Worm (Caenorhabditis elegans) whole organism, young adult: Measurements from ENCODE around the gene C44B12.6.
A peak's percentile ranks its signal among the peaks of the same experiment; 100 is the strongest.
"Not testable (repeated sequence)": the region's sequence is repeated elsewhere in the genome, so short reads cannot be mapped to it uniquely, and the experiment has no call there.

Experiments
- B0019.2 ChIP-seq: fragments of 200-800 bp; sonication (Bioruptor generic); conservative IDR thresholded peaks from 2 replicates; pipeline ENCODE4 v1.3.6; 2022; ENCODE audit warnings: missing genetic modification reagents, missing genetic modification characterization, missing compliant biosample characterization
- F22D6.2 ChIP-seq: sonication (generic microtip); optimal IDR thresholded peaks from 2 replicates; lab custom pipeline; 2016; ENCODE audit warnings: mild to moderate bottlenecking, missing genetic modification characterization, missing compliant biosample characterization
- F33H1.4 ChIP-seq: fragments of 200-800 bp; sonication (Bioruptor generic); IDR thresholded peaks from 2 replicates; pipeline ENCODE4 v1.3.6; 2022; ENCODE audit warnings: missing genetic modification reagents, missing genetic modification characterization, missing compliant biosample characterization
- F49E8.2 ChIP-seq: sonication (generic microtip); optimal IDR thresholded peaks from 3 replicates; lab custom pipeline; 2017; ENCODE audit warnings: missing genetic modification characterization, mild to moderate bottlenecking, missing compliant biosample characterization, antibody characterized with exemption, moderate library complexity; ENCODE audit not compliant: insufficient read depth
- F52B5.7 ChIP-seq: sonication (generic microtip); optimal IDR thresholded peaks from 2 replicates; lab custom pipeline; 2016; ENCODE audit warnings: mild to moderate bottlenecking, missing genetic modification characterization, missing compliant biosample characterization
- K12H6.12 ChIP-seq: fragments of 200-800 bp; sonication (Bioruptor generic); optimal IDR thresholded peaks from 2 replicates; lab custom pipeline; 2018; ENCODE audit warnings: mild to moderate bottlenecking, missing genetic modification characterization, missing compliant biosample characterization
- T26A5.8 ChIP-seq: sonication (generic microtip); optimal IDR thresholded peaks from 2 replicates; lab custom pipeline; 2016; ENCODE audit warnings: missing genetic modification characterization, missing compliant biosample characterization
- Y56A3A.18 ChIP-seq: fragments of 200-800 bp; sonication (Bioruptor generic); IDR thresholded peaks from 2 replicates; pipeline ENCODE4 v1.3.6; 2022; ENCODE audit warnings: missing genetic modification reagents, missing genetic modification characterization, missing compliant biosample characterization
- Y79H2A.3 ChIP-seq: fragments of 200-800 bp; sonication (Bioruptor generic); conservative IDR thresholded peaks from 2 replicates; pipeline ENCODE4 v1.3.6; 2022; ENCODE audit warnings: missing genetic modification reagents, missing genetic modification characterization, missing compliant biosample characterization
- ama-1 ChIP-seq, 3 experiments: fragments of 150-350 bp in 1 of 3; sonication (generic microtip) in 2 of 3; optimal IDR thresholded peaks; 2 replicates each; lab custom pipeline; 2014 to 2018; ENCODE audit warnings: missing biosample characterization in 2 of 3, missing genetic modification characterization in 2 of 3, missing genetic modification reagents in 2 of 3
- aptf-3 ChIP-seq: fragments of 200-800 bp; sonication (Bioruptor generic); IDR thresholded peaks from 2 replicates; pipeline ENCODE4 v1.3.6; 2022; ENCODE audit warnings: missing genetic modification characterization, missing compliant biosample characterization
- attf-3 ChIP-seq: fragments of 200-800 bp; sonication (Bioruptor generic); conservative IDR thresholded peaks from 2 replicates; pipeline ENCODE4 v1.3.6; 2022; ENCODE audit warnings: missing genetic modification reagents, missing genetic modification characterization, missing compliant biosample characterization
- attf-6 ChIP-seq: fragments of 200-800 bp; sonication (Bioruptor generic); IDR thresholded peaks from 2 replicates; pipeline ENCODE4 v1.3.6; 2022; ENCODE audit warnings: missing genetic modification reagents, missing genetic modification characterization, missing compliant biosample characterization
- bed-2 ChIP-seq: fragments of 200-800 bp; sonication (Bioruptor generic); IDR thresholded peaks from 2 replicates; pipeline ENCODE4 v1.3.6; 2022; ENCODE audit warnings: missing genetic modification reagents, missing genetic modification characterization, missing compliant biosample characterization
- cebp-1 ChIP-seq, 2 experiments: fragments of 200-800 bp in 1 of 2; sonication (Bioruptor generic) in 1 of 2; sonication (generic microtip) in 1 of 2; IDR thresholded peaks in 1 of 2; optimal IDR thresholded peaks in 1 of 2; 2 replicates each; pipeline versions ENCODE4 v1.3.6 to Lab custom; 2017 to 2022; ENCODE audit warnings: missing compliant biosample characterization in 2 of 2, missing genetic modification characterization in 2 of 2, mild to moderate bottlenecking in 1 of 2, missing genetic modification reagents in 1 of 2, moderate library complexity in 1 of 2
- ceh-58 ChIP-seq: fragments of 200-800 bp; sonication (Bioruptor generic); IDR thresholded peaks from 2 replicates; pipeline ENCODE4 v1.3.6; 2022; ENCODE audit warnings: missing genetic modification characterization, missing compliant biosample characterization
- ceh-79 ChIP-seq: sonication (generic microtip); optimal IDR thresholded peaks from 2 replicates; lab custom pipeline; 2017; ENCODE audit warnings: mild to moderate bottlenecking, missing genetic modification characterization, missing compliant biosample characterization
- ceh-91 ChIP-seq: fragments of 200-800 bp; sonication (Bioruptor generic); IDR thresholded peaks from 2 replicates; pipeline ENCODE4 v1.3.6; 2022; ENCODE audit warnings: missing genetic modification reagents, missing genetic modification characterization, missing compliant biosample characterization
- chd-7 ChIP-seq: sonication (generic microtip); optimal IDR thresholded peaks from 2 replicates; lab custom pipeline; 2016; ENCODE audit warnings: mild to moderate bottlenecking, missing genetic modification characterization, moderate library complexity, missing compliant biosample characterization
- dpl-1 ChIP-seq: fragments of 150-350 bp; optimal IDR thresholded peaks from 2 replicates; lab custom pipeline; 2014; ENCODE audit warnings: missing biosample characterization, missing genetic modification reagents, missing genetic modification characterization
- efl-1 ChIP-seq: fragments of 150-350 bp; optimal IDR thresholded peaks from 2 replicates; lab custom pipeline; 2014; ENCODE audit warnings: missing biosample characterization, missing genetic modification reagents, missing genetic modification characterization
- egl-18 ChIP-seq: fragments of 200-800 bp; sonication (Bioruptor generic); IDR thresholded peaks from 2 replicates; pipeline ENCODE4 v1.3.6; 2022; ENCODE audit warnings: missing genetic modification reagents, missing genetic modification characterization, missing compliant biosample characterization
- hmg-1.2 ChIP-seq: fragments of 200-800 bp; sonication (Bioruptor generic); IDR thresholded peaks from 2 replicates; pipeline ENCODE4 v1.3.6; 2022; ENCODE audit warnings: missing genetic modification reagents, missing genetic modification characterization, missing compliant biosample characterization
- hrde-1 ChIP-seq: sonication (generic microtip); optimal IDR thresholded peaks from 2 replicates; lab custom pipeline; 2016; ENCODE audit warnings: missing genetic modification characterization, mild to moderate bottlenecking, missing compliant biosample characterization, moderate library complexity, missing genotype, missing genetic modification reagents, borderline replicate concordance
- let-607 ChIP-seq, 2 experiments: fragments of 200-800 bp in 1 of 2; sonication (Bioruptor generic) in 1 of 2; sonication (generic microtip) in 1 of 2; optimal IDR thresholded peaks; 2 replicates each; lab custom pipeline; 2016 to 2018; ENCODE audit warnings: mild to moderate bottlenecking in 2 of 2, missing compliant biosample characterization in 2 of 2, missing genetic modification characterization in 2 of 2, moderate library complexity in 2 of 2, missing genotype in 1 of 2
- lin-35 ChIP-seq, 3 experiments: fragments of 150-350 bp in 2 of 3; sonication (generic microtip) in 1 of 3; optimal IDR thresholded peaks; 2 replicates each; lab custom pipeline; 2014 to 2018; ENCODE audit warnings: missing biosample characterization in 3 of 3, missing genetic modification characterization in 3 of 3, missing genetic modification reagents in 3 of 3
- lin-54 ChIP-seq: fragments of 200-800 bp; sonication (Bioruptor generic); optimal IDR thresholded peaks from 2 replicates; lab custom pipeline; 2018; ENCODE audit warnings: mild to moderate bottlenecking, missing genetic modification characterization, missing compliant biosample characterization
- lir-1 ChIP-seq: fragments of 200-800 bp; sonication (Bioruptor generic); conservative IDR thresholded peaks from 2 replicates; pipeline ENCODE4 v1.3.6; 2022; ENCODE audit warnings: missing genetic modification reagents, missing genetic modification characterization, missing compliant biosample characterization
- madf-6 ChIP-seq: fragments of 200-800 bp; sonication (Bioruptor generic); IDR thresholded peaks from 2 replicates; pipeline ENCODE4 v1.3.6; 2022; ENCODE audit warnings: missing genetic modification reagents, missing genetic modification characterization, missing compliant biosample characterization
- mcd-1 ChIP-seq: fragments of 200-800 bp; sonication (Bioruptor generic); IDR thresholded peaks from 2 replicates; pipeline ENCODE4 v1.3.6; 2022; ENCODE audit warnings: missing genetic modification reagents, missing genetic modification characterization, missing compliant biosample characterization
- mel-28 ChIP-seq: sonication (generic microtip); optimal IDR thresholded peaks from 2 replicates; lab custom pipeline; 2016; ENCODE audit warnings: borderline replicate concordance, mild to moderate bottlenecking, missing genetic modification characterization, missing compliant biosample characterization
- mes-4 ChIP-seq: sonication (generic microtip); optimal IDR thresholded peaks from 2 replicates; lab custom pipeline; 2016; ENCODE audit warnings: missing genotype, missing genetic modification characterization, missing compliant biosample characterization
- nfya-1 ChIP-seq: sonication (generic microtip); optimal IDR thresholded peaks from 2 replicates; lab custom pipeline; 2017; ENCODE audit warnings: antibody characterized with exemption, missing compliant biosample characterization, missing genetic modification characterization, borderline replicate concordance; ENCODE audit not compliant: insufficient read depth
- nhr-80 ChIP-seq: sonication (generic microtip); optimal IDR thresholded peaks from 2 replicates; lab custom pipeline; 2016; ENCODE audit warnings: missing genetic modification characterization, missing compliant biosample characterization
- rcor-1 ChIP-seq: fragments of 200-800 bp; sonication (Bioruptor generic); IDR thresholded peaks from 2 replicates; pipeline ENCODE4 v1.3.6; 2022; ENCODE audit warnings: missing genetic modification reagents, missing genetic modification characterization, missing compliant biosample characterization
- rec-8 ChIP-seq, 2 experiments: sonication (generic microtip); optimal IDR thresholded peaks; 2 replicates each; lab custom pipeline; 2016; ENCODE audit warnings: mild to moderate bottlenecking in 2 of 2, missing genetic modification characterization in 2 of 2, missing genetic modification reagents in 2 of 2, missing genotype in 2 of 2, missing biosample characterization in 1 of 2, missing compliant biosample characterization in 1 of 2, moderate library complexity in 1 of 2
- snpc-1.1 ChIP-seq: sonication (generic microtip); optimal IDR thresholded peaks from 2 replicates; lab custom pipeline; 2017; ENCODE audit warnings: missing genetic modification characterization, mild to moderate bottlenecking, missing compliant biosample characterization, antibody characterized with exemption, moderate library complexity, missing genotype, missing genetic modification reagents; ENCODE audit not compliant: insufficient read depth
- snpc-4 ChIP-seq, 5 experiments: fragments of 150-350 bp in 1 of 5; sonication (generic microtip) in 4 of 5; optimal IDR thresholded peaks; 2 replicates each; lab custom pipeline; 2014 to 2018; ENCODE audit warnings: missing genetic modification characterization in 5 of 5, missing biosample characterization in 3 of 5, antibody characterized with exemption in 2 of 5, mild to moderate bottlenecking in 2 of 5, missing compliant biosample characterization in 2 of 5, missing genotype in 2 of 5, moderate library complexity in 2 of 5, missing genetic modification reagents in 1 of 5
- somi-1 ChIP-seq: fragments of 200-800 bp; sonication (Bioruptor generic); optimal IDR thresholded peaks from 2 replicates; lab custom pipeline; 2018; ENCODE audit warnings: mild to moderate bottlenecking, missing genetic modification characterization, missing compliant biosample characterization
- tbx-9 ChIP-seq: sonication (generic microtip); optimal IDR thresholded peaks from 2 replicates; lab custom pipeline; 2016; ENCODE audit warnings: borderline replicate concordance, missing genetic modification characterization, inconsistent platforms, missing compliant biosample characterization
- xnd-1 ChIP-seq: sonication (generic microtip); optimal IDR thresholded peaks from 2 replicates; lab custom pipeline; 2016; ENCODE audit warnings: missing genotype, missing genetic modification reagents, missing genetic modification characterization, missing compliant biosample characterization

C44B12.6 gene

DNA sequence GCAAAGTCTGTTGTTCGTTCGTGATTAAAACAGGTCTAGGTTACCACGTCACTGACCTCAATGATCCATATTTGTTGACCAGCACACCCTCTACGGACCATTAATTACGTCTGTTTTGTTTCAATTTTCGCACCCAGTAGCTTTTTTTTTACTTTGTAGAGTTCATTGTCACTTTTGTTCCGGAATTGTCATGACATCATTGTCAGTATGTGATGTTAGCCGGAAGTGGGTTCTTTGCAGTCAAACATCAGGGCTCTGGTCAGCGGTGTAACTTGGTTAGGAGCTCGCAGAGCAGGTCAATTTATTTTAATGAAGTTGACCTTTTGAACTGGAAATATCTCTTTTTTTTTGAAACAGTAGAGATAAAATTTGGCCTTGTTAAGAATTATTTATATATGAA lies at the start of gene C44B12.6:
Gene C44B12.6 (minus strand): TSS at position 101 of the 400 bp plus-strand sequence.
- TF ChIP-seq T26A5.8 (tag; lab: Kevin White, UChicago) = no peak
- no peak for TF ChIP-seq rec-8 (tag; optimal IDR thresholded peaks at IDR 0.05; lab: Kevin White, UChicago)
- no peak for TF ChIP-seq F49E8.2 (tag; lab: Kevin White, UChicago)
- no peak for TF ChIP-seq ceh-91 (GFP tag; lab: Robert Waterston, UW)
- TF ChIP-seq xnd-1 (tag; lab: Kevin White, UChicago) = no peak
- TF ChIP-seq snpc-1.1 = no peak
- TF ChIP-seq lin-35 (GFP tag; optimal IDR thresholded peaks at IDR 0.05; lab: Kevin White, UChicago) = no peak
- TF ChIP-seq efl-1 = no peak
- TF ChIP-seq, all 124 proteins: peak for 0

DNA sequence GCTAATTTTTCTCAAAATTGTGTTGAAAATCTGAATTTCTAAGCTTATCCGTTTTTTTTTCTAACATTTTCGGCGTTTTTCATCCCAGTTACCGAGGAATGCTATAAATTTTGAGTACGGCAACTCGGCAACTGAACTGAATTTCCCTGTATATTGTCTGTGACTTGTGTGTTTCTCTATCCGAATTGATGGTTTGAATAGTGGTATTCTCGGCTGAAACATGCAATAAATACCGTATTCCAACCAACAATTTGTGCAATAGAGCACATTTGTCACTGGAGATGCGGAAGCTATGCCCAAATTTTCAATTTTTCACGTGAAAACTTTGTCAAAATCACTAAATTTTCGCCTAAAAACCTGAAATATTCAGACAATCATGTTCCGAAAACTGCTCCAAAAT lies 45.7 kb upstream of the C44B12.6 start, which contains the start of gene rmif-2:
Gene rmif-2 (plus strand): TSS at position 301 of the 400 bp plus-strand sequence.
- TF ChIP-seq Y79H2A.3 (GFP tag; lab: Robert Waterston, UW); ama-1 (optimal IDR thresholded peaks at IDR 0.05; lab: Kevin White, UChicago); ama-1 (GFP tag; optimal IDR thresholded peaks at IDR 0.05; lab: Kevin White, UChicago); nhr-80 (tag; lab: Kevin White, UChicago): not testable (repeated sequence)

DNA sequence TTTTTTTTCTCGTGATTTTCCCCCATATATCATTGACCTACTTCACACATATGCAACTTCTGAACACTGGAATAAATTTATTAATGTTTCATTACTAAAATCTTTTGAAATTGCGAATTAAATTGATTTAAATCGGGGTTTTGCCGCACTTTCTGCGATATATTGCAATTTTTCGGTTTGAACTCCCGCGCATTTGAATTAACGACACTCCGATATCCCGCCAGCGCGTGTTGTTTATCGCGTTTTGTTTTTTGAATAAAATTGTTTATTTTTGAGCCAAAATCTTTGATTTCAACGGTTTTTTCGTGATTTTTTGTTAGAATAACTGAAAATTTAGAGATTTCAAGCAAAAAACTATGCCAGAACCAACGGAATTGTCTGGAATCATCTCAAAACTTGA lies 41.1 kb upstream of the C44B12.6 start, which contains the start of gene Y104H12D.2:
Gene Y104H12D.2 (plus strand): TSS at position 340 of the 400 bp plus-strand sequence.
- TF ChIP-seq hmg-1.2 (GFP tag; lab: Robert Waterston, UW) = peak; percentile 28; the same call in 1 of the 2 replicates
- TF ChIP-seq lin-35 (GFP tag; optimal IDR thresholded peaks at IDR 0.05; lab: Kevin White, UChicago) = peak in 1 of 3 experiments; percentile 88
- no peak for TF ChIP-seq ceh-91 (GFP tag; lab: Robert Waterston, UW)
- no peak for TF ChIP-seq F22D6.2 (tag; lab: Kevin White, UChicago)
- no peak for TF ChIP-seq somi-1 (GFP tag; lab: Kevin White, UChicago)
- TF ChIP-seq dpl-1 = peak; percentile 55
- no peak for TF ChIP-seq hrde-1
- TF ChIP-seq bed-2 (GFP tag; lab: Robert Waterston, UW) = no peak
- no peak for TF ChIP-seq ceh-79 (tag; lab: Kevin White, UChicago)
- no peak for TF ChIP-seq chd-7 (tag; lab: Kevin White, UChicago)
- TF ChIP-seq K12H6.12 (tag; lab: Kevin White, UChicago) = no peak
- TF ChIP-seq attf-3 (GFP tag; lab: Robert Waterston, UW) = peak; percentile 97
- TF ChIP-seq rcor-1 (GFP tag; lab: Robert Waterston, UW) = 0 out of 2 replicates have a peak, but pooled peaks have one; percentile 39
- TF ChIP-seq F33H1.4 = no peak
- peak; percentile 82 for TF ChIP-seq lin-54 (GFP tag; lab: Kevin White, UChicago)
- no peak for TF ChIP-seq Y56A3A.18 (GFP tag; lab: Robert Waterston, UW)
- TF ChIP-seq efl-1 = peak; percentile 69
- no peak for TF ChIP-seq ama-1 (optimal IDR thresholded peaks at IDR 0.05; lab: Kevin White, UChicago)
- no peak for TF ChIP-seq ama-1 (GFP tag; optimal IDR thresholded peaks at IDR 0.05; lab: Kevin White, UChicago)
- no peak for TF ChIP-seq egl-18 (GFP tag; lab: Robert Waterston, UW)
- TF ChIP-seq madf-6 (GFP tag; lab: Robert Waterston, UW) = peak; percentile 59; the same call in 1 of the 2 replicates
- TF ChIP-seq cebp-1 (GFP tag; IDR thresholded peaks at IDR 0.05; lab: Robert Waterston, UW) = no peak
- peak; percentile 20 for TF ChIP-seq cebp-1 (tag; optimal IDR thresholded peaks at IDR 0.05; lab: Kevin White, UChicago)
- TF ChIP-seq B0019.2 (GFP tag; lab: Robert Waterston, UW) = 0 out of 2 replicates have a peak, but pooled peaks have one; percentile 15
- no peak for TF ChIP-seq nfya-1 (tag; lab: Kevin White, UChicago)
- TF ChIP-seq mcd-1 (GFP tag; lab: Robert Waterston, UW) = no peak
- TF ChIP-seq aptf-3 (GFP tag; lab: Robert Waterston, UW) = no peak
- TF ChIP-seq attf-6 = no peak
- TF ChIP-seq mel-28 (tag; lab: Kevin White, UChicago) = no peak
- TF ChIP-seq ceh-58 (GFP tag; lab: Robert Waterston, UW) = no peak
- no peak for TF ChIP-seq tbx-9 (tag; lab: Kevin White, UChicago)
- TF ChIP-seq snpc-4 (GFP tag; optimal IDR thresholded peaks at IDR 0.05; lab: Kevin White, UChicago) = no peak
- peak in 1 of 4 experiments; percentile 42 for TF ChIP-seq snpc-4 (tag; optimal IDR thresholded peaks at IDR 0.05; lab: Kevin White, UChicago)
- no peak for TF ChIP-seq F52B5.7 (tag; lab: Kevin White, UChicago)
- TF ChIP-seq let-607 (tag; optimal IDR thresholded peaks at IDR 0.05; lab: Kevin White, UChicago) = no peak
- no peak for TF ChIP-seq mes-4 (tag; lab: Kevin White, UChicago)
- TF ChIP-seq lir-1 (GFP tag; lab: Robert Waterston, UW) = no peak
